Worm (Caenorhabditis elegans) whole organism, young adult: ENCODE measurements around the gene K08B5.1.

ENCODE experiments used
- B0019.2 ChIP-seq: fragments of 200-800 bp; sonication (Bioruptor generic); conservative IDR thresholded peaks from 2 replicates; pipeline ENCODE4 v1.3.6; 2022; ENCODE audit warnings: missing genetic modification reagents, missing genetic modification characterization, missing compliant biosample characterization
- C17E4.6 ChIP-seq: fragments of 200-800 bp; sonication (Bioruptor generic); IDR thresholded peaks from 2 replicates; pipeline ENCODE4 v1.3.6; 2022; ENCODE audit warnings: missing genetic modification reagents, missing genetic modification characterization, missing compliant biosample characterization
- F10E7.11 ChIP-seq: sonication (generic microtip); optimal IDR thresholded peaks from 2 replicates; lab custom pipeline; 2017; ENCODE audit warnings: mild to moderate bottlenecking, missing genetic modification characterization, moderate library complexity, missing compliant biosample characterization
- F22D6.2 ChIP-seq: sonication (generic microtip); optimal IDR thresholded peaks from 2 replicates; lab custom pipeline; 2016; ENCODE audit warnings: mild to moderate bottlenecking, missing genetic modification characterization, missing compliant biosample characterization
- F33H1.4 ChIP-seq: fragments of 200-800 bp; sonication (Bioruptor generic); IDR thresholded peaks from 2 replicates; pipeline ENCODE4 v1.3.6; 2022; ENCODE audit warnings: missing genetic modification reagents, missing genetic modification characterization, missing compliant biosample characterization
- F57A8.1 ChIP-seq: fragments of 200-800 bp; sonication (Bioruptor generic); optimal IDR thresholded peaks from 2 replicates; lab custom pipeline; 2018; ENCODE audit warnings: mild to moderate bottlenecking, missing genetic modification characterization, moderate library complexity, missing compliant biosample characterization
- Y53F4B.3 ChIP-seq: fragments of 200-800 bp; sonication (Bioruptor generic); IDR thresholded peaks from 2 replicates; pipeline ENCODE4 v1.3.6; 2022; ENCODE audit warnings: missing genetic modification reagents, missing genetic modification characterization, missing compliant biosample characterization
- Y53G8AR.9 ChIP-seq: fragments of 200-800 bp; sonication (Bioruptor generic); conservative IDR thresholded peaks from 2 replicates; pipeline ENCODE4 v1.3.6; 2022; ENCODE audit warnings: missing genetic modification reagents, missing genetic modification characterization, missing compliant biosample characterization
- Y56A3A.18 ChIP-seq: fragments of 200-800 bp; sonication (Bioruptor generic); IDR thresholded peaks from 2 replicates; pipeline ENCODE4 v1.3.6; 2022; ENCODE audit warnings: missing genetic modification reagents, missing genetic modification characterization, missing compliant biosample characterization
- Y67H2A.10 ChIP-seq: fragments of 200-800 bp; sonication (Bioruptor generic); conservative IDR thresholded peaks from 2 replicates; pipeline ENCODE4 v1.3.6; 2022; ENCODE audit warnings: missing genetic modification reagents, missing genetic modification characterization, missing compliant biosample characterization
- Y79H2A.3 ChIP-seq: fragments of 200-800 bp; sonication (Bioruptor generic); conservative IDR thresholded peaks from 2 replicates; pipeline ENCODE4 v1.3.6; 2022; ENCODE audit warnings: missing genetic modification reagents, missing genetic modification characterization, missing compliant biosample characterization
- Y95B8A.8 ChIP-seq: fragments of 200-800 bp; sonication (Bioruptor generic); IDR thresholded peaks from 2 replicates; pipeline ENCODE4 v1.3.6; 2022; ENCODE audit warnings: missing genetic modification reagents, missing genetic modification characterization, missing compliant biosample characterization
- ZK185.1 ChIP-seq: sonication (generic microtip); optimal IDR thresholded peaks from 2 replicates; lab custom pipeline; 2016; ENCODE audit warnings: mild to moderate bottlenecking, missing genetic modification characterization, missing compliant biosample characterization; ENCODE audit not compliant: poor library complexity, severe bottlenecking
- akir-1 ChIP-seq: fragments of 200-800 bp; sonication (Bioruptor generic); optimal IDR thresholded peaks from 2 replicates; lab custom pipeline; 2018; ENCODE audit warnings: mild to moderate bottlenecking, missing genetic modification characterization, moderate library complexity, missing compliant biosample characterization
- ama-1 ChIP-seq, 3 experiments: fragments of 150-350 bp in 1 of 3; sonication (generic microtip) in 2 of 3; optimal IDR thresholded peaks; 2 replicates each; lab custom pipeline; 2014 to 2018; ENCODE audit warnings: missing biosample characterization in 2 of 3, missing genetic modification characterization in 2 of 3, missing genetic modification reagents in 2 of 3
- attf-5 ChIP-seq: fragments of 200-800 bp; sonication (Bioruptor generic); optimal IDR thresholded peaks from 2 replicates; lab custom pipeline; 2018; ENCODE audit warnings: mild to moderate bottlenecking, missing genetic modification characterization, missing compliant biosample characterization
- bed-1 ChIP-seq: fragments of 200-800 bp; sonication (Bioruptor generic); IDR thresholded peaks from 2 replicates; pipeline ENCODE4 v1.3.6; 2022; ENCODE audit warnings: missing genetic modification reagents, missing genetic modification characterization, missing compliant biosample characterization
- cebp-1 ChIP-seq, 2 experiments: fragments of 200-800 bp in 1 of 2; sonication (Bioruptor generic) in 1 of 2; sonication (generic microtip) in 1 of 2; IDR thresholded peaks in 1 of 2; optimal IDR thresholded peaks in 1 of 2; 2 replicates each; pipeline versions ENCODE4 v1.3.6 to Lab custom; 2017 to 2022; ENCODE audit warnings: missing compliant biosample characterization in 2 of 2, missing genetic modification characterization in 2 of 2, mild to moderate bottlenecking in 1 of 2, missing genetic modification reagents in 1 of 2, moderate library complexity in 1 of 2
- cebp-2 ChIP-seq: fragments of 200-800 bp; sonication (Bioruptor generic); IDR thresholded peaks from 2 replicates; pipeline ENCODE4 v1.3.6; 2022; ENCODE audit warnings: missing genetic modification characterization, missing compliant biosample characterization
- ceh-100 ChIP-seq: fragments of 200-800 bp; sonication (Bioruptor generic); IDR thresholded peaks from 2 replicates; pipeline ENCODE4 v1.3.6; 2022; ENCODE audit warnings: missing genetic modification reagents, missing genetic modification characterization, missing compliant biosample characterization
- ceh-58 ChIP-seq: fragments of 200-800 bp; sonication (Bioruptor generic); IDR thresholded peaks from 2 replicates; pipeline ENCODE4 v1.3.6; 2022; ENCODE audit warnings: missing genetic modification characterization, missing compliant biosample characterization
- ceh-79 ChIP-seq: sonication (generic microtip); optimal IDR thresholded peaks from 2 replicates; lab custom pipeline; 2017; ENCODE audit warnings: mild to moderate bottlenecking, missing genetic modification characterization, missing compliant biosample characterization
- chd-7 ChIP-seq: sonication (generic microtip); optimal IDR thresholded peaks from 2 replicates; lab custom pipeline; 2016; ENCODE audit warnings: mild to moderate bottlenecking, missing genetic modification characterization, moderate library complexity, missing compliant biosample characterization
- ekl-4 ChIP-seq: fragments of 200-800 bp; sonication (Bioruptor generic); IDR thresholded peaks from 2 replicates; pipeline ENCODE4 v1.3.6; 2022; ENCODE audit warnings: missing genetic modification reagents, missing genetic modification characterization, missing compliant biosample characterization
- ets-4 ChIP-seq: fragments of 200-800 bp; sonication (Bioruptor generic); optimal IDR thresholded peaks from 2 replicates; lab custom pipeline; 2018; ENCODE audit warnings: mild to moderate bottlenecking, missing genetic modification characterization, missing compliant biosample characterization
- him-1 ChIP-seq: sonication (generic microtip); optimal IDR thresholded peaks from 2 replicates; lab custom pipeline; 2016; ENCODE audit warnings: missing genotype, missing genetic modification reagents, missing genetic modification characterization, missing compliant biosample characterization
- hlh-26 ChIP-seq: fragments of 200-800 bp; sonication (Bioruptor generic); conservative IDR thresholded peaks from 2 replicates; pipeline ENCODE4 v1.3.6; 2022; ENCODE audit warnings: missing genetic modification reagents, missing genetic modification characterization, missing compliant biosample characterization
- let-607 ChIP-seq, 2 experiments: fragments of 200-800 bp in 1 of 2; sonication (Bioruptor generic) in 1 of 2; sonication (generic microtip) in 1 of 2; optimal IDR thresholded peaks; 2 replicates each; lab custom pipeline; 2016 to 2018; ENCODE audit warnings: mild to moderate bottlenecking in 2 of 2, missing compliant biosample characterization in 2 of 2, missing genetic modification characterization in 2 of 2, moderate library complexity in 2 of 2, missing genotype in 1 of 2
- lir-1 ChIP-seq: fragments of 200-800 bp; sonication (Bioruptor generic); conservative IDR thresholded peaks from 2 replicates; pipeline ENCODE4 v1.3.6; 2022; ENCODE audit warnings: missing genetic modification reagents, missing genetic modification characterization, missing compliant biosample characterization
- lsy-27 ChIP-seq: sonication (generic microtip); optimal IDR thresholded peaks from 2 replicates; lab custom pipeline; 2017; ENCODE audit warnings: missing genetic modification characterization, mild to moderate bottlenecking, missing compliant biosample characterization, antibody characterized with exemption, missing genotype, borderline replicate concordance; ENCODE audit not compliant: insufficient read depth
- madf-8 ChIP-seq: fragments of 200-800 bp; sonication (Bioruptor generic); conservative IDR thresholded peaks from 2 replicates; pipeline ENCODE4 v1.3.6; 2022; ENCODE audit warnings: missing genetic modification reagents, missing genetic modification characterization, missing compliant biosample characterization
- mxl-1 ChIP-seq: sonication (generic microtip); optimal IDR thresholded peaks from 2 replicates; lab custom pipeline; 2016; ENCODE audit warnings: missing genetic modification characterization, missing compliant biosample characterization
- nhr-120 ChIP-seq: fragments of 200-800 bp; sonication (Bioruptor generic); IDR thresholded peaks from 2 replicates; pipeline ENCODE4 v1.3.6; 2022; ENCODE audit warnings: missing genetic modification characterization, missing compliant biosample characterization
- nhr-80 ChIP-seq: sonication (generic microtip); optimal IDR thresholded peaks from 2 replicates; lab custom pipeline; 2016; ENCODE audit warnings: missing genetic modification characterization, missing compliant biosample characterization
- pbrm-1 ChIP-seq: fragments of 200-800 bp; sonication (Bioruptor generic); IDR thresholded peaks from 2 replicates; pipeline ENCODE4 v1.3.6; 2022; ENCODE audit warnings: missing genetic modification reagents, missing genetic modification characterization, missing compliant biosample characterization
- rpc-1 ChIP-seq, 2 experiments: fragments of 150-350 bp in 1 of 2; sonication (generic microtip) in 1 of 2; optimal IDR thresholded peaks; 2 replicates each; lab custom pipeline; 2014 to 2018; ENCODE audit warnings: missing biosample characterization in 1 of 2, missing genetic modification characterization in 1 of 2, missing genetic modification reagents in 1 of 2, missing genotype in 1 of 2
- sdz-38 ChIP-seq: sonication (generic microtip); optimal IDR thresholded peaks from 2 replicates; lab custom pipeline; 2016; ENCODE audit warnings: missing genotype, missing genetic modification characterization, missing compliant biosample characterization
- snpc-1.1 ChIP-seq: sonication (generic microtip); optimal IDR thresholded peaks from 2 replicates; lab custom pipeline; 2017; ENCODE audit warnings: missing genetic modification characterization, mild to moderate bottlenecking, missing compliant biosample characterization, antibody characterized with exemption, moderate library complexity, missing genotype, missing genetic modification reagents; ENCODE audit not compliant: insufficient read depth
- snpc-4 ChIP-seq, 5 experiments: fragments of 150-350 bp in 1 of 5; sonication (generic microtip) in 4 of 5; optimal IDR thresholded peaks; 2 replicates each; lab custom pipeline; 2014 to 2018; ENCODE audit warnings: missing genetic modification characterization in 5 of 5, missing biosample characterization in 3 of 5, antibody characterized with exemption in 2 of 5, mild to moderate bottlenecking in 2 of 5, missing compliant biosample characterization in 2 of 5, missing genotype in 2 of 5, moderate library complexity in 2 of 5, missing genetic modification reagents in 1 of 5
- somi-1 ChIP-seq: fragments of 200-800 bp; sonication (Bioruptor generic); optimal IDR thresholded peaks from 2 replicates; lab custom pipeline; 2018; ENCODE audit warnings: mild to moderate bottlenecking, missing genetic modification characterization, missing compliant biosample characterization
- tbx-9 ChIP-seq: sonication (generic microtip); optimal IDR thresholded peaks from 2 replicates; lab custom pipeline; 2016; ENCODE audit warnings: borderline replicate concordance, missing genetic modification characterization, inconsistent platforms, missing compliant biosample characterization
- zim-3 ChIP-seq: sonication (generic microtip); optimal IDR thresholded peaks from 2 replicates; lab custom pipeline; 2017; ENCODE audit warnings: mild to moderate bottlenecking, missing genetic modification characterization, moderate library complexity, missing compliant biosample characterization
- ztf-25 ChIP-seq: fragments of 200-800 bp; sonication (Bioruptor generic); IDR thresholded peaks from 2 replicates; pipeline ENCODE4 v1.3.6; 2022; ENCODE audit warnings: missing genetic modification reagents, missing genetic modification characterization, missing compliant biosample characterization
- ztf-28 ChIP-seq: fragments of 200-800 bp; sonication (Bioruptor generic); IDR thresholded peaks from 2 replicates; pipeline ENCODE4 v1.3.6; 2022; ENCODE audit warnings: missing genetic modification reagents, missing genetic modification characterization, missing compliant biosample characterization
- ztf-3 ChIP-seq: fragments of 200-800 bp; sonication (Bioruptor generic); optimal IDR thresholded peaks from 2 replicates; lab custom pipeline; 2018; ENCODE audit warnings: mild to moderate bottlenecking, missing genetic modification characterization, missing compliant biosample characterization

K08B5.1 gene

ce11 chrX:16604566-16604965, 46.3 kb downstream of the K08B5.1 start (continued):
- TF ChIP-seq ama-1 (optimal IDR thresholded peaks at IDR 0.05; lab: Kevin White, UChicago) (no peak), ama-1 (GFP tag; optimal IDR thresholded peaks at IDR 0.05; lab: Kevin White, UChicago) (peak; percentile 72 to 79), ceh-58 (GFP tag; lab: Robert Waterston, UW) (no peak), bed-1 (no peak), Y56A3A.18 (GFP tag; lab: Robert Waterston, UW) (peak; percentile 72; the same call in 1 of the 2 replicates), Y53G8AR.9 (GFP tag; lab: Robert Waterston, UW) (0 out of 2 replicates have a peak, but pooled peaks have one; percentile 21), ceh-79 (tag; lab: Kevin White, UChicago) (no peak), ceh-100 (GFP tag; lab: Robert Waterston, UW) (0 out of 2 replicates have a peak, but pooled peaks have one; percentile 30), madf-8 (no peak), ztf-28 (GFP tag; lab: Robert Waterston, UW) (no peak), mxl-1 (tag; lab: Kevin White, UChicago) (no peak), ZK185.1 (tag; lab: Kevin White, UChicago) (peak; percentile 69), C17E4.6 (GFP tag; lab: Robert Waterston, UW) (no peak), F33H1.4 (GFP tag; lab: Robert Waterston, UW) (no peak), ztf-3 (GFP tag; lab: Kevin White, UChicago) (no peak), nhr-120 (GFP tag; lab: Robert Waterston, UW) (0 out of 2 replicates have a peak, but pooled peaks have one; percentile 80), lsy-27 (tag; lab: Kevin White, UChicago) (peak; percentile 45), let-607 (tag; optimal IDR thresholded peaks at IDR 0.05; lab: Kevin White, UChicago) (peak; percentile 42 to 48), akir-1 (GFP tag; lab: Kevin White, UChicago) (no peak), pbrm-1 (peak; percentile 77), Y67H2A.10 (GFP tag; lab: Robert Waterston, UW) (no peak), cebp-1 (GFP tag; IDR thresholded peaks at IDR 0.05; lab: Robert Waterston, UW) (no peak), cebp-1 (tag; optimal IDR thresholded peaks at IDR 0.05; lab: Kevin White, UChicago) (peak; percentile 60), tbx-9 (tag; lab: Kevin White, UChicago) (no peak), rpc-1 (optimal IDR thresholded peaks at IDR 0.05; lab: Kevin White, UChicago) (peak; percentile 92), rpc-1 (tag; optimal IDR thresholded peaks at IDR 0.05; lab: Kevin White, UChicago) (peak; percentile 99), Y95B8A.8 (GFP tag; lab: Robert Waterston, UW) (no peak), sdz-38 (tag; lab: Kevin White, UChicago) (no peak), F57A8.1 (GFP tag; lab: Kevin White, UChicago) (no peak), Y53F4B.3 (no peak), zim-3 (tag; lab: Kevin White, UChicago) (no peak), ekl-4 (GFP tag; lab: Robert Waterston, UW) (peak; percentile 53; the same call in 1 of the 2 replicates), ets-4 (GFP tag; lab: Kevin White, UChicago) (no peak), snpc-4 (GFP tag; optimal IDR thresholded peaks at IDR 0.05; lab: Kevin White, UChicago) (peak; percentile 55), snpc-4 (tag; optimal IDR thresholded peaks at IDR 0.05; lab: Kevin White, UChicago) (peak in 3 of 4 experiments; percentile 66 to 85 (median 66)), cebp-2 (0 out of 2 replicates have a peak, but pooled peaks have one; percentile 23), attf-5 (GFP tag; lab: Kevin White, UChicago) (peak; percentile 50), lir-1 (GFP tag; lab: Robert Waterston, UW) (0 out of 2 replicates have a peak, but pooled peaks have one; percentile 40), B0019.2 (GFP tag; lab: Robert Waterston, UW) (no peak), F22D6.2 (tag; lab: Kevin White, UChicago) (no peak), hlh-26 (GFP tag; lab: Robert Waterston, UW) (no peak), chd-7 (peak; percentile 55), Y79H2A.3 (GFP tag; lab: Robert Waterston, UW) (no peak), nhr-80 (tag; lab: Kevin White, UChicago) (peak; percentile 27), him-1 (tag; lab: Kevin White, UChicago) (peak; percentile 98), F10E7.11 (no peak), ztf-25 (peak; percentile 86; the same call in 1 of the 2 replicates), somi-1 (GFP tag; lab: Kevin White, UChicago) (peak; percentile 47), snpc-1.1 (tag; lab: Kevin White, UChicago) (peak; percentile 75)
